Fruit fly (Drosophila melanogaster): ENCODE results near the gene CG5114.

The CG5114 gene

DNA sequence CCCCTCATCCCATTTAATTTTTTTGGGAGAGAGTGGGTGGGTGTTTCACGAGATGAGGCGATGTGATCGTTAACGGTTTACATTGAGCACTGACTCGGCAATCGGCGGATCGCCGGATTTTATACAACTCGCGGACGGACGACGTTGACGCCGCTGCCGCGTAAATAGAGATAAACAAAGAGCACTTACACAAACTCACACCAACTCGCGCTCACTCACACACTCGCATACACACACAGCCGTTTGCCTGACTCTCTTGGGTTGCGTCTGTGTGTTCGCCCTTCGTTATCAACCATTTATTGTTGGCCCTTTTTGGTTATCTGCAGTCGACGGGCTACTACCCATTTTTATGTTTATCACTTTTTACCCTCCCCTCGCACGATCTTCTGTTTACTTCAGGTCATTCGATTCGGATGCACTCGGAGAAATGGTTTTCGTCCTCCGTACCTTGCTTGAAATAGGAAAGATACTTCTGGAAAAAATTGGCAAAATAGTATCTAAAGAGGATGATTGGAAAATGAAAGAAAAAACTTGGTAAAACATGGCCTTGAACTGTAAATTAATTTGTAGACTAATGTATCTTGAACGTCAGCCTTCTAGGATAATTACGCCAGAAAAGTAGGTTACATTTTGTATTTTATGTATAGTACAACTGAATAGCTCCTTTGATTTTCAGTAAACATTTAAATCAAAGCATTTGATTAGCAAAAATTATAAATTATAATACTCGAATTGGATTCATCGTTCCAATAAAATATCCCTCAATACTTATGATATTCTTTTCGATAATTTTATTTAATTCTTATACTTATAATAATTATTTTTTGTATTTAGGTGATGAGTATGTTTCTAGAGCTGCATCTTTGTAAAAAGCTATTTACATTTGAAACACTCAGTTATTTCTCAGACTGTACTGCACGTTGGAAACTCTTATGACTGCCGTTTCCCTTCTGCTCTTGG, 4.8 kb upstream of the CG5114 start (continued):
- peak; percentile 77 for TF ChIP-seq CG13775 (GFP tag; optimal IDR thresholded peaks at IDR 0.05)
- TF ChIP-seq CG31441 (GFP tag; IDR thresholded peaks at IDR 0.05) = peak; percentile 73; the same call in 1 of the 2 replicates
- TF ChIP-seq CG6272 (GFP tag; IDR thresholded peaks at IDR 0.05) = no peak
- peak; percentile 23; the same call in 1 of the 2 replicates for TF ChIP-seq sens-2 (GFP tag; IDR thresholded peaks at IDR 0.05)
- TF ChIP-seq CG12071 (GFP tag; optimal IDR thresholded peaks at IDR 0.05) = no peak
- TF ChIP-seq Fer3 (tag; optimal IDR thresholded peaks at IDR 0.05) = no peak
- TF ChIP-seq CkIIα-i1 (GFP tag; IDR thresholded peaks at IDR 0.05) = no peak
- TF ChIP-seq CG2129 (GFP tag; IDR thresholded peaks at IDR 0.05; ENCODE audit: partially characterized antibody) = no peak
- no peak; the same call in 2 of the 3 replicates for TF ChIP-seq CG16813 (GFP tag; IDR thresholded peaks at IDR 0.05; ENCODE audit: partially characterized antibody)
- no peak for TF ChIP-seq E2f1 (GFP tag; IDR thresholded peaks at IDR 0.05)
- TF ChIP-seq CG15011 (GFP tag; optimal IDR thresholded peaks at IDR 0.05) = no peak
- TF ChIP-seq hth (optimal IDR thresholded peaks at IDR 0.05) = no peak
- TF ChIP-seq eve (GFP tag; optimal IDR thresholded peaks at IDR 0.05) = peak in 1 of 2 experiments; percentile 59
- TF ChIP-seq sna (GFP tag; IDR thresholded peaks at IDR 0.05; ENCODE audit: partially characterized antibody) = peak; percentile 60; the same call in 1 of the 2 replicates
- no peak for TF ChIP-seq NFAT (GFP tag; IDR thresholded peaks at IDR 0.05)
- TF ChIP-seq CG18764 (GFP tag; optimal IDR thresholded peaks at IDR 0.05) = no peak
- no peak for TF ChIP-seq stwl (tag; optimal IDR thresholded peaks at IDR 0.05)
- TF ChIP-seq nerfin-2 (GFP tag; IDR thresholded peaks at IDR 0.05; ENCODE audit: partially characterized antibody) = 0 out of 2 replicates have a peak, but pooled peaks have one; percentile 18
- peak; percentile 74 for TF ChIP-seq CG4424 (GFP tag; optimal IDR thresholded peaks at IDR 0.05)
- TF ChIP-seq disco-r (GFP tag; optimal IDR thresholded peaks at IDR 0.05) = no peak
- TF ChIP-seq MESR4 (GFP tag; optimal IDR thresholded peaks at IDR 0.05) = no peak
- no peak for TF ChIP-seq CG31388 (GFP tag; optimal IDR thresholded peaks at IDR 0.05)
- TF ChIP-seq hb (GFP tag; IDR thresholded peaks at IDR 0.05; ENCODE audit: partially characterized antibody) = no peak
- no peak for TF ChIP-seq crc (GFP tag; optimal IDR thresholded peaks at IDR 0.05)
- TF ChIP-seq bigmax (GFP tag; optimal IDR thresholded peaks at IDR 0.05) = no peak
- TF ChIP-seq CG15514 (GFP tag; optimal IDR thresholded peaks at IDR 0.05) = no peak
- TF ChIP-seq CG33213 (GFP tag; optimal IDR thresholded peaks at IDR 0.05) = no peak
- TF ChIP-seq run (tag; optimal IDR thresholded peaks at IDR 0.05) = no peak
- TF ChIP-seq ap (GFP tag; IDR thresholded peaks at IDR 0.05) = no peak
- TF ChIP-seq CrebB (tag; optimal IDR thresholded peaks at IDR 0.05) = no peak
- peak; percentile 22 for TF ChIP-seq Atf-2 (GFP tag; optimal IDR thresholded peaks at IDR 0.05)
- TF ChIP-seq CG8388 (GFP tag; optimal IDR thresholded peaks at IDR 0.05) = peak; percentile 17
- TF ChIP-seq C15 (GFP tag; IDR thresholded peaks at IDR 0.05) = no peak
- no peak for TF ChIP-seq CG11093 (GFP tag; IDR thresholded peaks at IDR 0.05)
- TF ChIP-seq CG17359 (tag; optimal IDR thresholded peaks at IDR 0.05) = no peak
- no peak for TF ChIP-seq Kr (GFP tag; optimal IDR thresholded peaks at IDR 0.05)
- TF ChIP-seq Atf6 (GFP tag; IDR thresholded peaks at IDR 0.05) = 0 out of 2 replicates have a peak, but pooled peaks have one; percentile 8
- no peak for TF ChIP-seq CG9817 (tag; optimal IDR thresholded peaks at IDR 0.05)
- 0 out of 2 replicates have a peak, but pooled peaks have one; percentile 33 for TF ChIP-seq hbn (GFP tag; IDR thresholded peaks at IDR 0.05; ENCODE audit: partially characterized antibody)
- TF ChIP-seq ash1 (GFP tag; optimal IDR thresholded peaks at IDR 0.05) = no peak
- peak; percentile 49 for TF ChIP-seq CG6813 (GFP tag; optimal IDR thresholded peaks at IDR 0.05)
- no peak for TF ChIP-seq ssp (GFP tag; IDR thresholded peaks at IDR 0.05)
- peak; percentile 50 for TF ChIP-seq nau (GFP tag; optimal IDR thresholded peaks at IDR 0.05)
- peak; percentile 44; the same call in 1 of the 2 replicates for TF ChIP-seq aop (GFP tag; IDR thresholded peaks at IDR 0.05)
- no peak for TF ChIP-seq Spps (tag; optimal IDR thresholded peaks at IDR 0.05)
- no peak for TF ChIP-seq PHDP (tag; optimal IDR thresholded peaks at IDR 0.05)
- peak; percentile 71 for TF ChIP-seq CG7556 (GFP tag; optimal IDR thresholded peaks at IDR 0.05)
- no peak for TF ChIP-seq danr (GFP tag; IDR thresholded peaks at IDR 0.05)

Data from whole organism, embryonic.